Worm (Caenorhabditis elegans) whole organism, midembryonic: Measurements from ENCODE around the gene fbxa-184.

ENCODE experiments used
- T22C8.4 ChIP-seq: fragments of 200-800 bp; sonication (Bioruptor generic); IDR thresholded peaks from 2 replicates; pipeline ENCODE4 v1.3.6; 2022; ENCODE audit warnings: missing genetic modification characterization, missing compliant biosample characterization
- cog-1 ChIP-seq: sonication (generic microtip); optimal IDR thresholded peaks from 2 replicates; lab custom pipeline; 2016; ENCODE audit warnings: missing genetic modification characterization, missing compliant biosample characterization
- flt-1 ChIP-seq: fragments of 200-800 bp; sonication (Bioruptor generic); IDR thresholded peaks from 2 replicates; pipeline ENCODE4 v1.3.6; 2022; ENCODE audit warnings: missing genetic modification characterization, missing compliant biosample characterization
- klf-2 ChIP-seq: fragments of 200-800 bp; sonication (Bioruptor generic); conservative IDR thresholded peaks from 2 replicates; pipeline ENCODE4 v1.3.6; 2022; ENCODE audit warnings: missing genetic modification reagents, missing genetic modification characterization, missing compliant biosample characterization
- med-1 ChIP-seq: sonication (generic microtip); optimal IDR thresholded peaks from 2 replicates; lab custom pipeline; 2017; ENCODE audit warnings: missing genetic modification characterization, mild to moderate bottlenecking, missing compliant biosample characterization, antibody characterized with exemption, missing genetic modification reagents; ENCODE audit not compliant: insufficient read depth
- ref-1 ChIP-seq: fragments of 200-800 bp; sonication (Bioruptor generic); conservative IDR thresholded peaks from 2 replicates; pipeline ENCODE4 v1.3.6; 2022; ENCODE audit warnings: missing genetic modification reagents, missing genetic modification characterization, missing compliant biosample characterization
- tab-1 ChIP-seq: fragments of 200-800 bp; sonication (Bioruptor generic); IDR thresholded peaks from 2 replicates; pipeline ENCODE4 v1.3.6; 2022; ENCODE audit warnings: missing genetic modification characterization, missing compliant biosample characterization
- ztf-23 ChIP-seq: fragments of 200-800 bp; sonication (Bioruptor generic); IDR thresholded peaks from 2 replicates; pipeline ENCODE4 v1.3.6; 2022; ENCODE audit warnings: missing genetic modification reagents, missing genetic modification characterization, missing compliant biosample characterization
- ztf-29 ChIP-seq: fragments of 200-800 bp; sonication (Bioruptor generic); IDR thresholded peaks from 2 replicates; pipeline ENCODE4 v1.3.6; 2022; ENCODE audit warnings: missing genetic modification reagents, missing genetic modification characterization, missing compliant biosample characterization

Gene fbxa-184

ce11 chrII:1730103-1730502, 20.0 kb downstream of the fbxa-184 start, which contains the start of gene ceh-81:
Gene ceh-81 (plus strand): TSS chrII:1730403.
- no peak for TF ChIP-seq flt-1
- TF ChIP-seq ztf-23 (GFP tag; lab: Robert Waterston, UW): no peak
- TF ChIP-seq cog-1 (tag; lab: Kevin White, UChicago): no peak
- no peak for TF ChIP-seq ztf-29 (GFP tag; lab: Robert Waterston, UW)
- TF ChIP-seq med-1 (GFP tag; lab: Kevin White, UChicago): no peak
- no peak for TF ChIP-seq tab-1
- no peak for TF ChIP-seq T22C8.4
- no peak for TF ChIP-seq ref-1 (GFP tag; lab: Robert Waterston, UW)
- no peak for TF ChIP-seq klf-2

- TF ChIP-seq ztf-29 (GFP tag; lab: Robert Waterston, UW) (no peak), cog-1 (tag; lab: Kevin White, UChicago) (no peak), med-1 (GFP tag; lab: Kevin White, UChicago) (no peak), T22C8.4 (no peak), ref-1 (GFP tag; lab: Robert Waterston, UW) (no peak), flt-1 (no peak), tab-1 (no peak), ztf-23 (GFP tag; lab: Robert Waterston, UW) (no peak)
Measured at ce11 chrII:1731932-1732331, 21.9 kb downstream of the fbxa-184 start, which contains the start of gene ceh-82. Gene ceh-82 (plus strand): TSS chrII:1732232.

ce11 chrII:1735145-1735544, 25.1 kb downstream of the fbxa-184 start:
- no peak for TF ChIP-seq med-1 (GFP tag; lab: Kevin White, UChicago)
- no peak for TF ChIP-seq ztf-23 (GFP tag; lab: Robert Waterston, UW)
- no peak for TF ChIP-seq cog-1 (tag; lab: Kevin White, UChicago)
- TF ChIP-seq flt-1: no peak
- TF ChIP-seq ztf-29 (GFP tag; lab: Robert Waterston, UW): no peak
- no peak for TF ChIP-seq T22C8.4
- TF ChIP-seq ref-1 (GFP tag; lab: Robert Waterston, UW): no peak
- TF ChIP-seq klf-2: no peak

- TF ChIP-seq cog-1 (tag; lab: Kevin White, UChicago) (no peak), ztf-23 (GFP tag; lab: Robert Waterston, UW) (no peak), flt-1 (no peak), T22C8.4 (no peak), ztf-29 (GFP tag; lab: Robert Waterston, UW) (no peak), klf-2 (no peak), med-1 (GFP tag; lab: Kevin White, UChicago) (no peak), ref-1 (GFP tag; lab: Robert Waterston, UW) (no peak), tab-1 (no peak)
Measured at ce11 chrII:1736353-1736752, 26.3 kb downstream of the fbxa-184 start, which contains the start of gene ceh-83. Gene ceh-83 (minus strand): TSS chrII:1736533.

- TF ChIP-seq tab-1 (no peak), ref-1 (GFP tag; lab: Robert Waterston, UW) (no peak), flt-1 (no peak), ztf-23 (GFP tag; lab: Robert Waterston, UW) (no peak), T22C8.4 (no peak), med-1 (GFP tag; lab: Kevin White, UChicago) (no peak), cog-1 (tag; lab: Kevin White, UChicago) (no peak), klf-2 (no peak), ztf-29 (GFP tag; lab: Robert Waterston, UW) (no peak)
Measured at ce11 chrII:1738844-1739243, 28.8 kb downstream of the fbxa-184 start, which contains the start of the genes irld-9 and irld-33. Gene irld-9 (minus strand): TSS chrII:1738944. Gene irld-33 (plus strand): TSS chrII:1739052.

- TF ChIP-seq T22C8.4 (no peak), cog-1 (tag; lab: Kevin White, UChicago) (no peak), flt-1 (no peak), ref-1 (GFP tag; lab: Robert Waterston, UW) (no peak), med-1 (GFP tag; lab: Kevin White, UChicago) (no peak), ztf-29 (GFP tag; lab: Robert Waterston, UW) (no peak), klf-2 (no peak), ztf-23 (GFP tag; lab: Robert Waterston, UW) (no peak), tab-1 (no peak)
Measured at ce11 chrII:1741248-1741647, 31.2 kb downstream of the fbxa-184 start, which contains the start of gene K07G6.1. Gene K07G6.1 (plus strand): TSS chrII:1741548.

ce11 chrII:1742535-1742934, 32.5 kb downstream of the fbxa-184 start, which contains the start of gene F36H5.12:
Gene F36H5.12 (plus strand): TSS chrII:1742835.
- TF ChIP-seq med-1 (GFP tag; lab: Kevin White, UChicago) (no peak), ztf-29 (GFP tag; lab: Robert Waterston, UW) (no peak), ref-1 (GFP tag; lab: Robert Waterston, UW) (no peak), ztf-23 (GFP tag; lab: Robert Waterston, UW) (no peak), flt-1 (no peak), cog-1 (tag; lab: Kevin White, UChicago) (no peak), T22C8.4 (no peak), klf-2 (no peak), tab-1 (no peak)

ce11 chrII:1744183-1744582, 34.1 kb downstream of the fbxa-184 start, which contains the start of gene clec-19:
Gene clec-19 (plus strand): TSS chrII:1744483.
- no peak for TF ChIP-seq flt-1
- TF ChIP-seq med-1 (GFP tag; lab: Kevin White, UChicago): no peak
- TF ChIP-seq T22C8.4: no peak
- no peak for TF ChIP-seq cog-1 (tag; lab: Kevin White, UChicago)
- TF ChIP-seq tab-1: no peak
- no peak for TF ChIP-seq ztf-29 (GFP tag; lab: Robert Waterston, UW)
- no peak for TF ChIP-seq klf-2
- TF ChIP-seq ref-1 (GFP tag; lab: Robert Waterston, UW): no peak
- no peak for TF ChIP-seq ztf-23 (GFP tag; lab: Robert Waterston, UW)

- no peak for TF ChIP-seq cog-1 (tag; lab: Kevin White, UChicago)
- TF ChIP-seq med-1 (GFP tag; lab: Kevin White, UChicago): no peak
- TF ChIP-seq klf-2: no peak
- TF ChIP-seq tab-1: no peak
- TF ChIP-seq T22C8.4: no peak
- no peak for TF ChIP-seq ztf-23 (GFP tag; lab: Robert Waterston, UW)
- no peak for TF ChIP-seq ztf-29 (GFP tag; lab: Robert Waterston, UW)
- TF ChIP-seq flt-1: no peak
- no peak for TF ChIP-seq ref-1 (GFP tag; lab: Robert Waterston, UW)
Measured at ce11 chrII:1750413-1750812, 40.4 kb downstream of the fbxa-184 start, which contains the start of the genes F36H5.13 and F36H5.8. Gene F36H5.13 (minus strand): TSS chrII:1750513. Gene F36H5.8 (minus strand): TSS chrII:1750686.
